Worm (Caenorhabditis elegans) whole organism, late embryonic: ENCODE data around the gene K02E7.11.

ENCODE experiments used
- C38D4.7 ChIP-seq: fragments of 200-800 bp; sonication (Bioruptor generic); optimal IDR thresholded peaks from 2 replicates; lab custom pipeline; 2018; ENCODE audit warnings: mild to moderate bottlenecking, missing genetic modification characterization, moderate library complexity, missing compliant biosample characterization
- K09A11.1 ChIP-seq: sonication (generic microtip); optimal IDR thresholded peaks from 2 replicates; lab custom pipeline; 2017; ENCODE audit warnings: antibody characterized with exemption, mild to moderate bottlenecking, missing genetic modification characterization, missing compliant biosample characterization; ENCODE audit not compliant: insufficient read depth
- T23F11.4 ChIP-seq: fragments of 200-800 bp; sonication (Bioruptor generic); optimal IDR thresholded peaks from 2 replicates; lab custom pipeline; 2018; ENCODE audit warnings: mild to moderate bottlenecking, missing genetic modification characterization, missing compliant biosample characterization
- Y22D7AL.16 ChIP-seq: sonication (generic microtip); optimal IDR thresholded peaks from 2 replicates; lab custom pipeline; 2016; ENCODE audit warnings: missing genetic modification characterization, missing compliant biosample characterization
- ceh-14 ChIP-seq: sonication (generic microtip); optimal IDR thresholded peaks from 2 replicates; lab custom pipeline; 2016; ENCODE audit warnings: missing genotype, missing genetic modification characterization, missing compliant biosample characterization
- ceh-18 ChIP-seq: sonication (generic microtip); optimal IDR thresholded peaks from 2 replicates; lab custom pipeline; 2016; ENCODE audit warnings: missing genetic modification characterization, missing compliant biosample characterization
- ceh-2 ChIP-seq: sonication (generic microtip); optimal IDR thresholded peaks from 2 replicates; lab custom pipeline; 2016; ENCODE audit warnings: missing genotype, missing genetic modification characterization, missing compliant biosample characterization
- ceh-30 ChIP-seq: fragments of 150-350 bp; optimal IDR thresholded peaks from 2 replicates; lab custom pipeline; 2014; ENCODE audit warnings: missing biosample characterization, missing genetic modification characterization
- ceh-31 ChIP-seq: sonication (generic microtip); optimal IDR thresholded peaks from 2 replicates; lab custom pipeline; 2016; ENCODE audit warnings: missing genetic modification characterization, missing compliant biosample characterization
- ceh-45 ChIP-seq: fragments of 200-800 bp; sonication (Bioruptor generic); IDR thresholded peaks from 2 replicates; pipeline ENCODE4 v1.3.6; 2022; ENCODE audit warnings: missing genetic modification reagents, missing genetic modification characterization, missing compliant biosample characterization
- ceh-6 ChIP-seq: fragments of 200-800 bp; sonication (Bioruptor generic); optimal IDR thresholded peaks from 2 replicates; lab custom pipeline; 2018; ENCODE audit warnings: mild to moderate bottlenecking, missing genetic modification characterization, missing compliant biosample characterization
- ceh-9 ChIP-seq: sonication (generic microtip); optimal IDR thresholded peaks from 2 replicates; lab custom pipeline; 2016; ENCODE audit warnings: mild to moderate bottlenecking, missing genetic modification characterization, inconsistent platforms, missing compliant biosample characterization
- che-1 ChIP-seq: sonication (generic microtip); optimal IDR thresholded peaks from 2 replicates; lab custom pipeline; 2016; ENCODE audit warnings: mild to moderate bottlenecking, missing genetic modification characterization, missing compliant biosample characterization
- dmd-4 ChIP-seq: sonication (generic microtip); optimal IDR thresholded peaks from 2 replicates; lab custom pipeline; 2016; ENCODE audit warnings: borderline replicate concordance, missing genetic modification characterization, missing compliant biosample characterization
- elt-2 ChIP-seq: sonication (generic microtip); optimal IDR thresholded peaks from 2 replicates; lab custom pipeline; 2016; ENCODE audit warnings: missing genetic modification reagents, missing genetic modification characterization, missing compliant biosample characterization
- elt-4 ChIP-seq: sonication (generic microtip); optimal IDR thresholded peaks from 2 replicates; lab custom pipeline; 2016; ENCODE audit warnings: missing genetic modification characterization, missing compliant biosample characterization
- fax-1 ChIP-seq: sonication (generic microtip); optimal IDR thresholded peaks from 2 replicates; lab custom pipeline; 2016; ENCODE audit warnings: missing genotype, missing genetic modification characterization, missing compliant biosample characterization
- hlh-13 ChIP-seq: fragments of 200-800 bp; sonication (Bioruptor generic); optimal IDR thresholded peaks from 2 replicates; lab custom pipeline; 2018; ENCODE audit warnings: mild to moderate bottlenecking, missing genetic modification characterization, missing compliant biosample characterization
- hlh-15 ChIP-seq: sonication (generic microtip); optimal IDR thresholded peaks from 2 replicates; lab custom pipeline; 2016; ENCODE audit warnings: missing genetic modification characterization, missing compliant biosample characterization
- hlh-30 ChIP-seq: sonication (generic microtip); optimal IDR thresholded peaks from 2 replicates; lab custom pipeline; 2017; ENCODE audit warnings: antibody characterized with exemption, missing genetic modification characterization, missing compliant biosample characterization; ENCODE audit not compliant: insufficient read depth
- hlh-8 ChIP-seq: sonication (generic microtip); optimal IDR thresholded peaks from 2 replicates; lab custom pipeline; 2016; ENCODE audit warnings: missing genotype, missing genetic modification characterization, missing compliant biosample characterization
- lim-6 ChIP-seq: sonication (generic microtip); optimal IDR thresholded peaks from 2 replicates; lab custom pipeline; 2016; ENCODE audit warnings: missing genetic modification characterization, missing compliant biosample characterization
- lin-11 ChIP-seq: fragments of 200-800 bp; sonication (Bioruptor generic); optimal IDR thresholded peaks from 2 replicates; lab custom pipeline; 2018; ENCODE audit warnings: mild to moderate bottlenecking, missing genetic modification characterization, missing compliant biosample characterization
- mec-3 ChIP-seq: sonication (generic microtip); optimal IDR thresholded peaks from 2 replicates; lab custom pipeline; 2016; ENCODE audit warnings: borderline replicate concordance, missing genetic modification characterization, missing compliant biosample characterization
- nfya-1 ChIP-seq: sonication (generic microtip); optimal IDR thresholded peaks from 2 replicates; lab custom pipeline; 2017; ENCODE audit warnings: missing genetic modification characterization, mild to moderate bottlenecking, missing compliant biosample characterization, antibody characterized with exemption, moderate library complexity
- nhr-232 ChIP-seq: sonication (generic microtip); optimal IDR thresholded peaks from 2 replicates; lab custom pipeline; 2016; ENCODE audit warnings: missing genetic modification characterization, missing compliant biosample characterization
- npax-4 ChIP-seq: sonication (generic microtip); optimal IDR thresholded peaks from 2 replicates; lab custom pipeline; 2016; ENCODE audit warnings: missing genetic modification characterization, missing compliant biosample characterization
- pag-3 ChIP-seq: sonication (generic microtip); optimal IDR thresholded peaks from 2 replicates; lab custom pipeline; 2016; ENCODE audit warnings: missing compliant biosample characterization, missing genetic modification characterization, borderline replicate concordance
- pat-9 ChIP-seq: fragments of 200-800 bp; sonication (Bioruptor generic); optimal IDR thresholded peaks from 2 replicates; lab custom pipeline; 2018; ENCODE audit warnings: mild to moderate bottlenecking, missing genetic modification characterization, moderate library complexity, missing compliant biosample characterization
- pax-1 ChIP-seq: fragments of 150-350 bp; optimal IDR thresholded peaks from 2 replicates; lab custom pipeline; 2014; ENCODE audit warnings: missing biosample characterization, missing genetic modification characterization
- pha-2 ChIP-seq: sonication (generic microtip); optimal IDR thresholded peaks from 2 replicates; lab custom pipeline; 2017; ENCODE audit warnings: mild to moderate bottlenecking, missing genetic modification characterization, missing compliant biosample characterization
- pqm-1 ChIP-seq: sonication (generic microtip); optimal IDR thresholded peaks from 2 replicates; lab custom pipeline; 2016; ENCODE audit warnings: missing genetic modification characterization, missing compliant biosample characterization
- pros-1 ChIP-seq: fragments of 150-350 bp; optimal IDR thresholded peaks from 2 replicates; lab custom pipeline; 2014; ENCODE audit warnings: missing biosample characterization, missing genetic modification reagents, missing genetic modification characterization
- ref-2 ChIP-seq: sonication (generic microtip); optimal IDR thresholded peaks from 2 replicates; lab custom pipeline; 2016; ENCODE audit warnings: missing genetic modification characterization, missing compliant biosample characterization
- rnt-1 ChIP-seq: sonication (generic microtip); optimal IDR thresholded peaks from 2 replicates; lab custom pipeline; 2016; ENCODE audit warnings: missing genetic modification characterization, missing compliant biosample characterization
- tbx-7 ChIP-seq: sonication (generic microtip); optimal IDR thresholded peaks from 2 replicates; lab custom pipeline; 2016; ENCODE audit warnings: missing genotype, missing genetic modification characterization, missing compliant biosample characterization
- unc-42 ChIP-seq: sonication (generic microtip); optimal IDR thresholded peaks from 2 replicates; lab custom pipeline; 2016; ENCODE audit warnings: missing genotype, missing genetic modification characterization, missing compliant biosample characterization
- unc-55 ChIP-seq: sonication (generic microtip); optimal IDR thresholded peaks from 2 replicates; lab custom pipeline; 2017; ENCODE audit warnings: missing biosample characterization, missing genetic modification reagents, missing genetic modification characterization
- ztf-16 ChIP-seq: sonication (generic microtip); optimal IDR thresholded peaks from 2 replicates; lab custom pipeline; 2017; ENCODE audit warnings: missing genetic modification characterization, missing compliant biosample characterization

The K02E7.11 gene

DNA sequence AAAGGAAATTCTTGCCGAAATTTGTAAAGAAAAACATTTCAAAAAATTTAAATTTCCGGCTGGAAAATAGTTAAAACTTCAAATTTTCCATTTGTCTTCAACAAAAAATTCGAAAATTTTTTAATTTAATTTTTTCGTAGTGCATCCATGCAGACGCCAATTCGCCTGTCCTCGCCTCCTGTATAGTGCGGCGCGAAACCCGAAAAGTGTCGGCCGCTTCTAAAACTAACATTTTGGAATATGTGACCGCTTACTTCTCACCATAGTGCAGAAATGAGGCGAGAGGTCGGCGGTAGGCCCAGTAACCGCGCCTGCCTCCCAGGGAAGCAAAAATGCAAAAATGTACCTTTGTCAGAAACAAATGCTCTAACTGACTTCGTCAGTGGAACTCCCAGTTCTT is 41.2 kb upstream of the K02E7.11 start:
- TF ChIP-seq hlh-30 (tag; lab: Kevin White, UChicago) (no peak), lim-6 (tag; lab: Kevin White, UChicago) (no peak), npax-4 (tag; lab: Kevin White, UChicago) (no peak), pax-1 (tag; lab: Kevin White, UChicago) (no peak)

DNA sequence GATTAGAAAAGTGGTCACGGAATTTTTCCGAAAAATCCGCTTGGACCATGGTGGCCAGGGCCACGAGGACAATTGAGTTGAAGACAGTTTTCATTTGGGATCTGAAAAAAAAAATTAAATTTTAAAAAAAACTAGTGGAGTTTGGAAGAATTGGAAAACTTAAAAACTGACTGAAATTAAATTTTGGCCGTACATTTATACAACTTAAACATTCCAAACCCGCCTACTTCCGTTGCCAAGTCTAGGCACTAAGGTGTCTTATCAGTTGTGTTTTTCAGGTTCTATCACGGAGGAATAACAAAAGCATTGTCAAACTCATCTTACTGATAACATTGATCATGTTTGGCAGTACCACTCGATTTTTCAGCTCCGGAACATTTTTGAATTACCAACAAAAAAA is 38.8 kb upstream of the K02E7.11 start, which contains the start of gene lips-12:
Gene lips-12 (minus strand): TSS at position 101 of the 400 bp plus-strand sequence.
- no peak for TF ChIP-seq ztf-16
- no peak for TF ChIP-seq nfya-1 (tag; lab: Kevin White, UChicago)
- TF ChIP-seq pros-1 = no peak
- no peak for TF ChIP-seq pax-1 (tag; lab: Kevin White, UChicago)
- TF ChIP-seq fax-1 (tag; lab: Kevin White, UChicago) = no peak
- TF ChIP-seq pqm-1 = no peak
- no peak for TF ChIP-seq pag-3 (tag; lab: Kevin White, UChicago)
- no peak for TF ChIP-seq ceh-31 (tag; lab: Kevin White, UChicago)
- TF ChIP-seq Y22D7AL.16 (tag; lab: Kevin White, UChicago) = no peak
- TF ChIP-seq unc-55 = no peak
- no peak for TF ChIP-seq T23F11.4 (GFP tag; lab: Kevin White, UChicago)
- no peak for TF ChIP-seq ceh-2 (tag; lab: Kevin White, UChicago)
- TF ChIP-seq elt-4 (tag; lab: Kevin White, UChicago) = no peak
- no peak for TF ChIP-seq npax-4 (tag; lab: Kevin White, UChicago)
- no peak for TF ChIP-seq dmd-4
- TF ChIP-seq che-1 (tag; lab: Kevin White, UChicago) = no peak
- TF ChIP-seq unc-42 (tag; lab: Kevin White, UChicago) = no peak
- TF ChIP-seq ceh-6 = no peak
- TF ChIP-seq ceh-30 = no peak
- no peak for TF ChIP-seq C38D4.7 (GFP tag; lab: Kevin White, UChicago)
- TF ChIP-seq, all 69 proteins: peak for 0

DNA sequence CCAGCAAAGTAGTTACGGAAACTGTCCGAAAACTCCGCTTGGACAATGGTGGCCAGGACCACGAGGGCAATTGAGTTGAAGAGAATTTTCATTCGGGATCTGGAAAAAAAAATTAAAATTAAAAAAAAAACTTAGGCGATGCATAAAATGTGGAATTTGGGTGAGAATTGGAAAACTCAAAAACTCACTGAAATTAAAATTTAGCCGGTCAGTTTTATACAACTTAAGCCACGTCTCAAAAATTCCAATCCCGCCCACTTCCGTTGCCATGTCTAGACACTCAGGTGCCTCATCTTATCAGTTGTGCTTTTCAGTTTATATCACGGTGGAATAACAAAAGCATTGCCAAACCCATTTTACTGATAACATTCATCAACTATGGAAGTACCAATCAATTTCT is 35.6 kb upstream of the K02E7.11 start, which contains the start of gene lips-11:
Gene lips-11 (minus strand): TSS at position 101 of the 400 bp plus-strand sequence.
- TF ChIP-seq dmd-4 (no peak), hlh-13 (GFP tag; lab: Kevin White, UChicago) (no peak), hlh-8 (no peak), pha-2 (tag; lab: Kevin White, UChicago) (no peak), hlh-15 (tag; lab: Kevin White, UChicago) (no peak), pqm-1 (no peak), ref-2 (tag; lab: Kevin White, UChicago) (no peak), ceh-9 (tag; lab: Kevin White, UChicago) (no peak), ceh-18 (no peak), tbx-7 (tag; lab: Kevin White, UChicago) (no peak), ceh-14 (no peak), K09A11.1 (tag; lab: Kevin White, UChicago) (no peak), pat-9 (tag; lab: Kevin White, UChicago) (no peak), elt-2 (no peak), C38D4.7 (GFP tag; lab: Kevin White, UChicago) (no peak), lin-11 (tag; lab: Kevin White, UChicago) (no peak), pros-1 (no peak)

DNA sequence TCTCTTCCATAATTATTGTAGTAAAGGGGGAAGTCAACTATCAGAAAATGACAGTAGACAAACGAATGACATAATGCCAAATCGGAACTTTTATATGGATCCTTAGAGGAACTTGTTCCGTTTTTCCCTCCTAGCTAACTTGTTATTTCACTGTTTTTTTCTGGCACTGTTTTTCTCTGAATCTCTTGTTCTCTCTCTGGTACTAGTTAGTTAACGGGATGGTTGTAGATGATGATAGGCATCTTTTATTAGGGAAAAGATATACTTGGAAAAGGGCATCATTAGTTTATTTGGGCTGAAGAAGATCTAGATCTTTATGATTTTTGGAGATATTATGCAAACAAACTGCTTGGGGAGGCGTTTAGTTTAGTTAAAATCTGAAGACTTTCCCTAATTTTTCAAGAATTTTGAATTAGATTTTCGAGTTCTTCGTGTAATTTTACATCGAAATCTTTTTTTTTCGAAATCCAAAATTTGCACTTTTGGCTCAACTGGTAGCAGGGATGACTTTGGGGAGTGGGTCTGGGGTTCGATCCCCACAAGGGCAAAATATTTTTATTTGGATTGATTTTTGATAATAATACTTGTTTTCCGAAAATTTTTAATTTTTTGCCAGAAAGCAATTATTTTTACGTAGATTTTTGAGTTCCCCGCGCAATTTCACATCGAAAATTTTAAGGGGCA is 31.7 kb upstream of the K02E7.11 start, which contains the start of gene col-40:
Gene col-40 (minus strand): TSS at position 51 of the 684 bp plus-strand sequence.
- no peak for TF ChIP-seq ceh-45 (GFP tag; lab: Robert Waterston, UW)
- TF ChIP-seq nhr-232 (tag; lab: Kevin White, UChicago) = no peak
- TF ChIP-seq lin-11 (tag; lab: Kevin White, UChicago) = no peak
- TF ChIP-seq Y22D7AL.16 (tag; lab: Kevin White, UChicago) = no peak
- no peak for TF ChIP-seq rnt-1 (tag; lab: Kevin White, UChicago)
- TF ChIP-seq mec-3 (tag; lab: Kevin White, UChicago) = no peak
- TF ChIP-seq C38D4.7 (GFP tag; lab: Kevin White, UChicago) = no peak
